Fruit fly (Drosophila melanogaster): Measurements from ENCODE around the gene stops.

DNA sequence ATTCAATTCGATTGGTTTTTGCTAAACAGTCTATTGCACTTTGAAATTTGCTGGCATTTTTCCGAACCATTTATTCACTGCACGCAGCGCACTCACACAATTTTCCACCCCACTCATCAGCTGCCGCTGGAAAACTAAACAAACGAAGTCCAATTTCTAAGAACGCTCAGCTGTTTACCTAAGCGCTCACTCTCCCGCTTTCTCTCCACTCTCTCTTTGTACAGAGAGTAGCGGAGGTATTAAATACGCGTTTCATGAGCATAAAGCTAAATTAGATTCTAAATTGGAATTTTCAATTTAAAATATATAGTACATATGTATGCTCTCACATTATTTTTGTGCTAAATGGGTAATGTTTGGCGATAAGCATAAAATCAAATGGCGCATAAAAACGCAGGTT, at the start of gene stops:
- no peak for TF ChIP-seq Pif1B (GFP tag; optimal IDR thresholded peaks at IDR 0.05)
- TF ChIP-seq CG17806 (tag; optimal IDR thresholded peaks at IDR 0.05) = no peak
- TF ChIP-seq Snoo (tag; optimal IDR thresholded peaks at IDR 0.05) = no peak
- TF ChIP-seq CG8301 (tag; optimal IDR thresholded peaks at IDR 0.05) = no peak
- no peak for TF ChIP-seq CG9948 (tag; optimal IDR thresholded peaks at IDR 0.05)

Data from whole organism, pupa.